Fruit fly (Drosophila melanogaster): ENCODE results near the gene csw.

The csw gene

dm6 chrX:2145114-2145513 lies 51.1 kb downstream of the csw start, which contains the start of gene Pgd (continued):
- no peak for TF ChIP-seq CG17912 (GFP tag; optimal IDR thresholded peaks at IDR 0.05)
- no peak for TF ChIP-seq H2.0 (GFP tag; IDR thresholded peaks at IDR 0.05)
- no peak for TF ChIP-seq sisA (GFP tag; IDR thresholded peaks at IDR 0.05)
- no peak for TF ChIP-seq CG7271 (tag; optimal IDR thresholded peaks at IDR 0.05)
- no peak for TF ChIP-seq CG14050 (GFP tag; IDR thresholded peaks at IDR 0.05)
- no peak for TF ChIP-seq Bteb2 (GFP tag; optimal IDR thresholded peaks at IDR 0.05)
- no peak for TF ChIP-seq tna (GFP tag; IDR thresholded peaks at IDR 0.05; ENCODE audit: partially characterized antibody)
- no peak for TF ChIP-seq Blimp-1 (GFP tag; optimal IDR thresholded peaks at IDR 0.05)
- no peak for TF ChIP-seq sc (optimal IDR thresholded peaks at IDR 0.05)
- TF ChIP-seq sc (GFP tag; optimal IDR thresholded peaks at IDR 0.05): no peak
- TF ChIP-seq Dek (tag; optimal IDR thresholded peaks at IDR 0.05): no peak
- no peak for TF ChIP-seq az2 (GFP tag; optimal IDR thresholded peaks at IDR 0.05)
- no peak for TF ChIP-seq CG31388 (GFP tag; optimal IDR thresholded peaks at IDR 0.05)
- TF ChIP-seq CG7372 (GFP tag; IDR thresholded peaks at IDR 0.05): no peak
- TF ChIP-seq vnd (GFP tag; IDR thresholded peaks at IDR 0.05; ENCODE audit: partially characterized antibody): peak; percentile 43; the same call in 1 of the 3 replicates
- peak; percentile 70; the same call in 1 of the 4 replicates for TF ChIP-seq chinmo (GFP tag; IDR thresholded peaks at IDR 0.05; ENCODE audit: partially characterized antibody)
- TF ChIP-seq maf-S (GFP tag; optimal IDR thresholded peaks at IDR 0.05): no peak
- TF ChIP-seq knrl (GFP tag; IDR thresholded peaks at IDR 0.05; ENCODE audit: partially characterized antibody): peak; percentile 39; the same call in 1 of the 3 replicates
- TF ChIP-seq CG9797 (GFP tag; optimal IDR thresholded peaks at IDR 0.05): no peak
- no peak for TF ChIP-seq NK7.1 (GFP tag; optimal IDR thresholded peaks at IDR 0.05)
- no peak for TF ChIP-seq CG11085 (GFP tag; IDR thresholded peaks at IDR 0.05)
- TF ChIP-seq mld (GFP tag; IDR thresholded peaks at IDR 0.05; ENCODE audit: partially characterized antibody): no peak
- TF ChIP-seq Hand (GFP tag; optimal IDR thresholded peaks at IDR 0.05): no peak
- no peak for TF ChIP-seq CG18476 (GFP tag; optimal IDR thresholded peaks at IDR 0.05)
- no peak for TF ChIP-seq CG8089 (GFP tag; optimal IDR thresholded peaks at IDR 0.05)
- TF ChIP-seq gt (GFP tag; IDR thresholded peaks at IDR 0.05): no peak
- TF ChIP-seq Abd-B (GFP tag; optimal IDR thresholded peaks at IDR 0.05): no peak
- no peak for TF ChIP-seq TFAM (GFP tag; optimal IDR thresholded peaks at IDR 0.05)
- TF ChIP-seq CG3407 (GFP tag; optimal IDR thresholded peaks at IDR 0.05): no peak
- TF ChIP-seq Fer3 (tag; optimal IDR thresholded peaks at IDR 0.05): no peak
- no peak for TF ChIP-seq Drgx (GFP tag; IDR thresholded peaks at IDR 0.05)
- no peak for TF ChIP-seq rib (GFP tag; IDR thresholded peaks at IDR 0.05)
- TF ChIP-seq CG4360 (GFP tag; IDR thresholded peaks at IDR 0.05): no peak
- TF ChIP-seq ranshi (GFP tag; IDR thresholded peaks at IDR 0.05): no peak
- TF ChIP-seq nom (GFP tag; optimal IDR thresholded peaks at IDR 0.05): peak; percentile 58
- peak; percentile 73 for TF ChIP-seq bbx (GFP tag; IDR thresholded peaks at IDR 0.05; ENCODE audit: partially characterized antibody)
- no peak for TF ChIP-seq CG9932 (GFP tag; IDR thresholded peaks at IDR 0.05)
- no peak for TF ChIP-seq Asciz (GFP tag; optimal IDR thresholded peaks at IDR 0.05)
- TF ChIP-seq CG12299 (tag; optimal IDR thresholded peaks at IDR 0.05): no peak
- no peak for TF ChIP-seq dan (GFP tag; IDR thresholded peaks at IDR 0.05)
- no peak for TF ChIP-seq Awh (GFP tag; IDR thresholded peaks at IDR 0.05)
- TF ChIP-seq CG14014 (GFP tag; IDR thresholded peaks at IDR 0.05): no peak
- no peak for TF ChIP-seq insv (GFP tag; optimal IDR thresholded peaks at IDR 0.05)
- no peak for TF ChIP-seq Doc2 (GFP tag; IDR thresholded peaks at IDR 0.05)
- TF ChIP-seq sim (GFP tag; IDR thresholded peaks at IDR 0.05): no peak
- no peak for TF ChIP-seq oc (tag; optimal IDR thresholded peaks at IDR 0.05)
- TF ChIP-seq CG17829 (tag; optimal IDR thresholded peaks at IDR 0.05): no peak
- TF ChIP-seq cato (GFP tag; optimal IDR thresholded peaks at IDR 0.05; ENCODE audit: borderline replicate concordance): no peak
- no peak for TF ChIP-seq CG8388 (GFP tag; optimal IDR thresholded peaks at IDR 0.05)
- TF ChIP-seq CG7963 (GFP tag; IDR thresholded peaks at IDR 0.05; ENCODE audit: partially characterized antibody): 0 out of 3 replicates have a peak, but pooled peaks have one; percentile 32
- no peak for TF ChIP-seq CG13123 (GFP tag; optimal IDR thresholded peaks at IDR 0.05)

All from whole organism, embryonic.